Worm (Caenorhabditis elegans) whole organism, young adult: ENCODE measurements around the gene R05H5.4.
A peak's percentile ranks its signal among the peaks of the same experiment; 100 is the strongest.

Experiments used
- B0261.1 ChIP-seq: sonication (generic microtip); optimal IDR thresholded peaks from 2 replicates; lab custom pipeline; 2016; ENCODE audit warnings: mild to moderate bottlenecking, missing genetic modification characterization, moderate library complexity, missing compliant biosample characterization
- F23B12.7 ChIP-seq: sonication (generic microtip); optimal IDR thresholded peaks from 2 replicates; lab custom pipeline; 2017; ENCODE audit warnings: missing genetic modification characterization, mild to moderate bottlenecking, missing compliant biosample characterization, antibody characterized with exemption, moderate library complexity; ENCODE audit not compliant: insufficient read depth
- T26A5.8 ChIP-seq: sonication (generic microtip); optimal IDR thresholded peaks from 2 replicates; lab custom pipeline; 2016; ENCODE audit warnings: missing genetic modification characterization, missing compliant biosample characterization
- Y53F4B.3 ChIP-seq: fragments of 200-800 bp; sonication (Bioruptor generic); IDR thresholded peaks from 2 replicates; pipeline ENCODE4 v1.3.6; 2022; ENCODE audit warnings: missing genetic modification reagents, missing genetic modification characterization, missing compliant biosample characterization
- Y56A3A.18 ChIP-seq: fragments of 200-800 bp; sonication (Bioruptor generic); IDR thresholded peaks from 2 replicates; pipeline ENCODE4 v1.3.6; 2022; ENCODE audit warnings: missing genetic modification reagents, missing genetic modification characterization, missing compliant biosample characterization
- Y67H2A.10 ChIP-seq: fragments of 200-800 bp; sonication (Bioruptor generic); conservative IDR thresholded peaks from 2 replicates; pipeline ENCODE4 v1.3.6; 2022; ENCODE audit warnings: missing genetic modification reagents, missing genetic modification characterization, missing compliant biosample characterization
- Y79H2A.3 ChIP-seq: fragments of 200-800 bp; sonication (Bioruptor generic); conservative IDR thresholded peaks from 2 replicates; pipeline ENCODE4 v1.3.6; 2022; ENCODE audit warnings: missing genetic modification reagents, missing genetic modification characterization, missing compliant biosample characterization
- Y95B8A.8 ChIP-seq: fragments of 200-800 bp; sonication (Bioruptor generic); IDR thresholded peaks from 2 replicates; pipeline ENCODE4 v1.3.6; 2022; ENCODE audit warnings: missing genetic modification reagents, missing genetic modification characterization, missing compliant biosample characterization
- akir-1 ChIP-seq: fragments of 200-800 bp; sonication (Bioruptor generic); optimal IDR thresholded peaks from 2 replicates; lab custom pipeline; 2018; ENCODE audit warnings: mild to moderate bottlenecking, missing genetic modification characterization, moderate library complexity, missing compliant biosample characterization
- aptf-2 ChIP-seq: fragments of 200-800 bp; sonication (Bioruptor generic); conservative IDR thresholded peaks from 2 replicates; pipeline ENCODE4 v1.3.6; 2022; ENCODE audit warnings: missing genetic modification reagents, missing genetic modification characterization, missing compliant biosample characterization
- aptf-3 ChIP-seq: fragments of 200-800 bp; sonication (Bioruptor generic); IDR thresholded peaks from 2 replicates; pipeline ENCODE4 v1.3.6; 2022; ENCODE audit warnings: missing genetic modification characterization, missing compliant biosample characterization
- atf-7 ChIP-seq: sonication (generic microtip); optimal IDR thresholded peaks from 2 replicates; lab custom pipeline; 2017; ENCODE audit warnings: mild to moderate bottlenecking, missing genetic modification characterization, missing compliant biosample characterization
- attf-3 ChIP-seq: fragments of 200-800 bp; sonication (Bioruptor generic); conservative IDR thresholded peaks from 2 replicates; pipeline ENCODE4 v1.3.6; 2022; ENCODE audit warnings: missing genetic modification reagents, missing genetic modification characterization, missing compliant biosample characterization
- ceh-100 ChIP-seq: fragments of 200-800 bp; sonication (Bioruptor generic); IDR thresholded peaks from 2 replicates; pipeline ENCODE4 v1.3.6; 2022; ENCODE audit warnings: missing genetic modification reagents, missing genetic modification characterization, missing compliant biosample characterization
- ceh-27 ChIP-seq: fragments of 200-800 bp; sonication (Bioruptor generic); optimal IDR thresholded peaks from 2 replicates; lab custom pipeline; 2018; ENCODE audit warnings: mild to moderate bottlenecking, missing genetic modification characterization, moderate library complexity, missing compliant biosample characterization
- ceh-40 ChIP-seq: fragments of 200-800 bp; sonication (Bioruptor generic); IDR thresholded peaks from 2 replicates; pipeline ENCODE4 v1.3.6; 2022; ENCODE audit warnings: missing genetic modification characterization, missing compliant biosample characterization
- egl-44 ChIP-seq: fragments of 200-800 bp; sonication (Bioruptor generic); IDR thresholded peaks from 2 replicates; pipeline ENCODE4 v1.3.6; 2022; ENCODE audit warnings: missing genetic modification reagents, missing genetic modification characterization, missing compliant biosample characterization
- egrh-3 ChIP-seq: fragments of 200-800 bp; sonication (Bioruptor generic); IDR thresholded peaks from 2 replicates; pipeline ENCODE4 v1.3.6; 2022; ENCODE audit warnings: missing genetic modification reagents, missing genetic modification characterization, missing compliant biosample characterization
- ets-4 ChIP-seq: fragments of 200-800 bp; sonication (Bioruptor generic); optimal IDR thresholded peaks from 2 replicates; lab custom pipeline; 2018; ENCODE audit warnings: mild to moderate bottlenecking, missing genetic modification characterization, missing compliant biosample characterization
- hmg-1.2 ChIP-seq: fragments of 200-800 bp; sonication (Bioruptor generic); IDR thresholded peaks from 2 replicates; pipeline ENCODE4 v1.3.6; 2022; ENCODE audit warnings: missing genetic modification reagents, missing genetic modification characterization, missing compliant biosample characterization
- lin-35 ChIP-seq, 3 experiments: fragments of 150-350 bp in 2 of 3; sonication (generic microtip) in 1 of 3; optimal IDR thresholded peaks; 2 replicates each; lab custom pipeline; 2014 to 2018; ENCODE audit warnings: missing biosample characterization in 3 of 3, missing genetic modification characterization in 3 of 3, missing genetic modification reagents in 3 of 3
- lir-1 ChIP-seq: fragments of 200-800 bp; sonication (Bioruptor generic); conservative IDR thresholded peaks from 2 replicates; pipeline ENCODE4 v1.3.6; 2022; ENCODE audit warnings: missing genetic modification reagents, missing genetic modification characterization, missing compliant biosample characterization
- madf-6 ChIP-seq: fragments of 200-800 bp; sonication (Bioruptor generic); IDR thresholded peaks from 2 replicates; pipeline ENCODE4 v1.3.6; 2022; ENCODE audit warnings: missing genetic modification reagents, missing genetic modification characterization, missing compliant biosample characterization
- mcd-1 ChIP-seq: fragments of 200-800 bp; sonication (Bioruptor generic); IDR thresholded peaks from 2 replicates; pipeline ENCODE4 v1.3.6; 2022; ENCODE audit warnings: missing genetic modification reagents, missing genetic modification characterization, missing compliant biosample characterization
- mes-4 ChIP-seq: sonication (generic microtip); optimal IDR thresholded peaks from 2 replicates; lab custom pipeline; 2016; ENCODE audit warnings: missing genotype, missing genetic modification characterization, missing compliant biosample characterization
- nfya-1 ChIP-seq: sonication (generic microtip); optimal IDR thresholded peaks from 2 replicates; lab custom pipeline; 2017; ENCODE audit warnings: antibody characterized with exemption, missing compliant biosample characterization, missing genetic modification characterization, borderline replicate concordance; ENCODE audit not compliant: insufficient read depth
- nhr-80 ChIP-seq: sonication (generic microtip); optimal IDR thresholded peaks from 2 replicates; lab custom pipeline; 2016; ENCODE audit warnings: missing genetic modification characterization, missing compliant biosample characterization
- snpc-4 ChIP-seq, 5 experiments: fragments of 150-350 bp in 1 of 5; sonication (generic microtip) in 4 of 5; optimal IDR thresholded peaks; 2 replicates each; lab custom pipeline; 2014 to 2018; ENCODE audit warnings: missing genetic modification characterization in 5 of 5, missing biosample characterization in 3 of 5, antibody characterized with exemption in 2 of 5, mild to moderate bottlenecking in 2 of 5, missing compliant biosample characterization in 2 of 5, missing genotype in 2 of 5, moderate library complexity in 2 of 5, missing genetic modification reagents in 1 of 5
- tbp1 ChIP-seq: fragments of 200-800 bp; sonication (Bioruptor generic); optimal IDR thresholded peaks from 2 replicates; lab custom pipeline; 2018; ENCODE audit warnings: mild to moderate bottlenecking, missing genetic modification characterization, missing compliant biosample characterization
- xnd-1 ChIP-seq: sonication (generic microtip); optimal IDR thresholded peaks from 2 replicates; lab custom pipeline; 2016; ENCODE audit warnings: missing genotype, missing genetic modification reagents, missing genetic modification characterization, missing compliant biosample characterization
- zfh-2 ChIP-seq: fragments of 200-800 bp; sonication (Bioruptor generic); conservative IDR thresholded peaks from 2 replicates; pipeline ENCODE4 v1.3.6; 2022; ENCODE audit warnings: missing genetic modification reagents, missing genetic modification characterization, missing compliant biosample characterization
- ztf-6 ChIP-seq: fragments of 200-800 bp; sonication (Bioruptor generic); IDR thresholded peaks from 2 replicates; pipeline ENCODE4 v1.3.6; 2022; ENCODE audit warnings: missing genetic modification reagents, missing genetic modification characterization, missing compliant biosample characterization

R05H5.4 gene

ce11 chrII:10220631-10221030 is 20.8 kb upstream of the R05H5.4 start:
- no peak for TF ChIP-seq B0261.1 (tag; lab: Kevin White, UChicago)
- no peak for TF ChIP-seq nfya-1 (tag; lab: Kevin White, UChicago)
- no peak for TF ChIP-seq xnd-1 (tag; lab: Kevin White, UChicago)
- no peak for TF ChIP-seq hmg-1.2 (GFP tag; lab: Robert Waterston, UW)
- no peak for TF ChIP-seq lir-1 (GFP tag; lab: Robert Waterston, UW)
- no peak for TF ChIP-seq Y56A3A.18
- no peak for TF ChIP-seq aptf-3
- no peak for TF ChIP-seq tbp1
- no peak for TF ChIP-seq lin-35 (GFP tag; optimal IDR thresholded peaks at IDR 0.05; lab: Kevin White, UChicago)
- TF ChIP-seq atf-7 (tag; lab: Kevin White, UChicago), result no peak
- TF ChIP-seq F23B12.7, result no peak
- no peak for TF ChIP-seq nhr-80 (tag; lab: Kevin White, UChicago)
- TF ChIP-seq attf-3 (GFP tag; lab: Robert Waterston, UW), result no peak

ce11 chrII:10218171-10218570 is 18.4 kb upstream of the R05H5.4 start, which contains the start of gene ref-1:
Gene ref-1, plus strand, starts transcription at chrII:10218471.
- TF ChIP-seq akir-1 (GFP tag; lab: Kevin White, UChicago) (no peak), Y67H2A.10 (GFP tag; lab: Robert Waterston, UW) (no peak), snpc-4 (GFP tag; optimal IDR thresholded peaks at IDR 0.05; lab: Kevin White, UChicago) (no peak), snpc-4 (tag; optimal IDR thresholded peaks at IDR 0.05; lab: Kevin White, UChicago) (no peak), madf-6 (GFP tag; lab: Robert Waterston, UW) (no peak), Y95B8A.8 (GFP tag; lab: Robert Waterston, UW) (no peak), lir-1 (GFP tag; lab: Robert Waterston, UW) (no peak), Y79H2A.3 (no peak), Y53F4B.3 (GFP tag; lab: Robert Waterston, UW) (no peak), nhr-80 (tag; lab: Kevin White, UChicago) (no peak), ztf-6 (no peak), aptf-2 (no peak), mes-4 (tag; lab: Kevin White, UChicago) (no peak)
- TF ChIP-seq, all 124 proteins: peak for 0

ce11 chrII:10206425-10206824 is 6.6 kb upstream of the R05H5.4 start, which contains the start of gene T01E8.1:
Gene T01E8.1, plus strand, starts transcription at chrII:10206725.
- TF ChIP-seq T26A5.8, result no peak
- no peak for TF ChIP-seq ceh-100 (GFP tag; lab: Robert Waterston, UW)
- no peak for TF ChIP-seq egl-44
- TF ChIP-seq ets-4 (GFP tag; lab: Kevin White, UChicago), result no peak
- TF ChIP-seq ceh-27 (GFP tag; lab: Kevin White, UChicago), result no peak
- no peak for TF ChIP-seq tbp1
- no peak for TF ChIP-seq mcd-1 (GFP tag; lab: Robert Waterston, UW)
- no peak for TF ChIP-seq ceh-40
- TF ChIP-seq, all 124 proteins: peak for 0

ce11 chrII:10204428-10205049 is 4.7 kb upstream of the R05H5.4 start:
- peak; percentile 57 for TF ChIP-seq zfh-2 (GFP tag; lab: Robert Waterston, UW)
- no peak for TF ChIP-seq egrh-3 (GFP tag; lab: Robert Waterston, UW)
